Worm (Caenorhabditis elegans): Measurements from ENCODE around the gene sra-10.

DNA sequence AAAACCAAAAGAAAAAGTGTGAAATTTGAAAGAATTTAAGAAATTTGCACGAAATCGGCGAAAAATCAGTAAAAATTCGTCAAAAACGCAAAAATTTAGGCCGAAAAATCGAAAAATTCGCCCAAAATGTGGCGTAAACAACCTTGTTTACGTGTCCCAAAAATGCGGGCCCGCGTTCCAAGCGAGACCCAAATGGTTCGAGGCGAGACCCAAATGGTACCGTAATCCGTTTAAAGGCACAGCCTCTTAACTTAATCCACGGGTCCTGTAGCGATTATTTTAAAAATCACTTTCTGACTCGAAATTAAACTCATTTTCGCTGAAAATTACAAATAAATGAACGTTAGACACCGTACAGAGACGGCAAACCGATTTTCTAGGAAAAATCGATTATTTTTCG is 40.4 kb upstream of the sra-10 start:
- no peak for TF ChIP-seq K11D2.4 (GFP tag; IDR thresholded peaks at IDR 0.05)
- no peak for TF ChIP-seq egrh-3 (GFP tag; IDR thresholded peaks at IDR 0.05)
- TF ChIP-seq unc-62 (GFP tag; optimal IDR thresholded peaks at IDR 0.05), result no peak
- no peak for TF ChIP-seq ztf-6 (GFP tag; IDR thresholded peaks at IDR 0.05)
- TF ChIP-seq F33H1.4 (GFP tag; IDR thresholded peaks at IDR 0.05), result peak; percentile 97

Data from whole organism, young adult.